Worm (Caenorhabditis elegans) whole organism, late embryonic: ENCODE measurements around the gene fat-2.

Experiments used
- C38D4.7 ChIP-seq: fragments of 200-800 bp; sonication (Bioruptor generic); optimal IDR thresholded peaks from 2 replicates; lab custom pipeline; 2018; ENCODE audit warnings: mild to moderate bottlenecking, missing genetic modification characterization, moderate library complexity, missing compliant biosample characterization
- K02D7.2 ChIP-seq: sonication (generic microtip); optimal IDR thresholded peaks from 2 replicates; lab custom pipeline; 2017; ENCODE audit warnings: mild to moderate bottlenecking, missing genetic modification characterization, missing compliant biosample characterization
- T23F11.4 ChIP-seq: fragments of 200-800 bp; sonication (Bioruptor generic); optimal IDR thresholded peaks from 2 replicates; lab custom pipeline; 2018; ENCODE audit warnings: mild to moderate bottlenecking, missing genetic modification characterization, missing compliant biosample characterization
- ama-1 ChIP-seq: fragments of 150-350 bp; optimal IDR thresholded peaks from 2 replicates; lab custom pipeline; 2014
- ceh-14 ChIP-seq: sonication (generic microtip); optimal IDR thresholded peaks from 2 replicates; lab custom pipeline; 2016; ENCODE audit warnings: missing genotype, missing genetic modification characterization, missing compliant biosample characterization
- ceh-19 ChIP-seq: fragments of 200-800 bp; sonication (Bioruptor generic); optimal IDR thresholded peaks from 2 replicates; lab custom pipeline; 2018; ENCODE audit warnings: mild to moderate bottlenecking, missing genetic modification characterization, missing compliant biosample characterization
- ceh-2 ChIP-seq: sonication (generic microtip); optimal IDR thresholded peaks from 2 replicates; lab custom pipeline; 2016; ENCODE audit warnings: missing genotype, missing genetic modification characterization, missing compliant biosample characterization
- ceh-22 ChIP-seq: sonication (generic microtip); optimal IDR thresholded peaks from 2 replicates; lab custom pipeline; 2017; ENCODE audit warnings: missing biosample characterization, missing genetic modification characterization
- ceh-24 ChIP-seq: sonication (generic microtip); optimal IDR thresholded peaks from 2 replicates; lab custom pipeline; 2016; ENCODE audit warnings: mild to moderate bottlenecking, missing genetic modification characterization, missing compliant biosample characterization
- ceh-34 ChIP-seq: sonication (generic microtip); optimal IDR thresholded peaks from 2 replicates; lab custom pipeline; 2016; ENCODE audit warnings: mild to moderate bottlenecking, missing genetic modification characterization, missing compliant biosample characterization
- ceh-48 ChIP-seq: sonication (generic microtip); optimal IDR thresholded peaks from 2 replicates; lab custom pipeline; 2016; ENCODE audit warnings: missing genetic modification characterization, inconsistent platforms, missing compliant biosample characterization
- ceh-9 ChIP-seq: sonication (generic microtip); optimal IDR thresholded peaks from 2 replicates; lab custom pipeline; 2016; ENCODE audit warnings: mild to moderate bottlenecking, missing genetic modification characterization, inconsistent platforms, missing compliant biosample characterization
- dmd-4 ChIP-seq: sonication (generic microtip); optimal IDR thresholded peaks from 2 replicates; lab custom pipeline; 2016; ENCODE audit warnings: borderline replicate concordance, missing genetic modification characterization, missing compliant biosample characterization
- elt-4 ChIP-seq: sonication (generic microtip); optimal IDR thresholded peaks from 2 replicates; lab custom pipeline; 2016; ENCODE audit warnings: missing genetic modification characterization, missing compliant biosample characterization
- fax-1 ChIP-seq: sonication (generic microtip); optimal IDR thresholded peaks from 2 replicates; lab custom pipeline; 2016; ENCODE audit warnings: missing genotype, missing genetic modification characterization, missing compliant biosample characterization
- fkh-6 ChIP-seq: sonication (generic microtip); optimal IDR thresholded peaks from 2 replicates; lab custom pipeline; 2016; ENCODE audit warnings: missing genetic modification characterization, missing compliant biosample characterization
- hlh-30 ChIP-seq: sonication (generic microtip); optimal IDR thresholded peaks from 2 replicates; lab custom pipeline; 2017; ENCODE audit warnings: antibody characterized with exemption, missing genetic modification characterization, missing compliant biosample characterization; ENCODE audit not compliant: insufficient read depth
- hlh-6 ChIP-seq: sonication (generic microtip); optimal IDR thresholded peaks from 2 replicates; lab custom pipeline; 2016; ENCODE audit warnings: missing genotype, missing genetic modification characterization, missing compliant biosample characterization
- lin-11 ChIP-seq: fragments of 200-800 bp; sonication (Bioruptor generic); optimal IDR thresholded peaks from 2 replicates; lab custom pipeline; 2018; ENCODE audit warnings: mild to moderate bottlenecking, missing genetic modification characterization, missing compliant biosample characterization
- nfya-1 ChIP-seq: sonication (generic microtip); optimal IDR thresholded peaks from 2 replicates; lab custom pipeline; 2017; ENCODE audit warnings: missing genetic modification characterization, mild to moderate bottlenecking, missing compliant biosample characterization, antibody characterized with exemption, moderate library complexity
- npax-4 ChIP-seq: sonication (generic microtip); optimal IDR thresholded peaks from 2 replicates; lab custom pipeline; 2016; ENCODE audit warnings: missing genetic modification characterization, missing compliant biosample characterization
- odd-2 ChIP-seq: sonication (generic microtip); optimal IDR thresholded peaks from 2 replicates; lab custom pipeline; 2017; ENCODE audit warnings: antibody characterized with exemption, mild to moderate bottlenecking, missing genetic modification characterization, missing compliant biosample characterization
- pag-3 ChIP-seq: sonication (generic microtip); optimal IDR thresholded peaks from 2 replicates; lab custom pipeline; 2016; ENCODE audit warnings: missing compliant biosample characterization, missing genetic modification characterization, borderline replicate concordance
- pat-9 ChIP-seq: fragments of 200-800 bp; sonication (Bioruptor generic); optimal IDR thresholded peaks from 2 replicates; lab custom pipeline; 2018; ENCODE audit warnings: mild to moderate bottlenecking, missing genetic modification characterization, moderate library complexity, missing compliant biosample characterization
- pha-2 ChIP-seq: sonication (generic microtip); optimal IDR thresholded peaks from 2 replicates; lab custom pipeline; 2017; ENCODE audit warnings: mild to moderate bottlenecking, missing genetic modification characterization, missing compliant biosample characterization
- pha-4 ChIP-seq: fragments of 150-350 bp; optimal IDR thresholded peaks from 2 replicates; lab custom pipeline; 2018; ENCODE audit warnings: missing biosample characterization, missing genetic modification reagents, missing genetic modification characterization
- pros-1 ChIP-seq: fragments of 150-350 bp; optimal IDR thresholded peaks from 2 replicates; lab custom pipeline; 2014; ENCODE audit warnings: missing biosample characterization, missing genetic modification reagents, missing genetic modification characterization
- sox-4 ChIP-seq: sonication (generic microtip); optimal IDR thresholded peaks from 2 replicates; lab custom pipeline; 2017; ENCODE audit warnings: mild to moderate bottlenecking, missing genetic modification characterization, inconsistent platforms, missing compliant biosample characterization
- unc-3 ChIP-seq, 2 experiments: fragments of 200-800 bp in 1 of 2; sonication (Bioruptor generic) in 1 of 2; sonication (generic microtip) in 1 of 2; conservative IDR thresholded peaks in 1 of 2; optimal IDR thresholded peaks in 1 of 2; 2 replicates each; pipeline versions ENCODE4 v1.3.6 to Lab custom; 2016 to 2022; ENCODE audit warnings: missing compliant biosample characterization in 2 of 2, missing genetic modification characterization in 2 of 2, missing genetic modification reagents in 1 of 2
- unc-55 ChIP-seq: sonication (generic microtip); optimal IDR thresholded peaks from 2 replicates; lab custom pipeline; 2017; ENCODE audit warnings: missing biosample characterization, missing genetic modification reagents, missing genetic modification characterization
- unc-86 ChIP-seq: sonication (generic microtip); optimal IDR thresholded peaks from 2 replicates; lab custom pipeline; 2016; ENCODE audit warnings: missing genetic modification characterization, missing compliant biosample characterization

fat-2 gene

DNA sequence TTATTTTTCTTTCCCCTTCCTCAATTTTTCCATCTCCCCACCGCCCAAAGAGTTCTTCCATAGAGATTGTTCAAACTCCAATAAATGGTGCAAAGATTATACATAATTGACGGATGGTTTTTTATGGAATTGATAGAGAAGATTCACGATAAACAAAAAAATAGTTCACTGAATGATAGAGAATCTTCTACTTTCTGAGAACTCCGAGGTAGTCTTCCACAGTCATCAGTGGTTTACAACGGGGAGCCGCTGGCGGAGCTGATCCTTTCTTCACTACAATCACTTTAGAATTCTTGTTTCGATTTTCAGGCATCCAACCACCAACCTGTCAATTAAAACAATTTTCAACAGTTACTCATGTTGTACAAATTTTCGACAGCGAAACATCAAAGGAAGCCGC lies 32.3 kb downstream of the fat-2 start:
- no peak for TF ChIP-seq ceh-19
- no peak for TF ChIP-seq T23F11.4 (GFP tag; lab: Kevin White, UChicago)
- TF ChIP-seq lin-11 (tag; lab: Kevin White, UChicago) = no peak
- no peak for TF ChIP-seq ceh-34 (tag; lab: Kevin White, UChicago)
- TF ChIP-seq unc-3 (GFP tag; conservative IDR thresholded peaks at IDR 0.05; lab: Robert Waterston, UW) = no peak
- no peak for TF ChIP-seq unc-3 (tag; optimal IDR thresholded peaks at IDR 0.05; lab: Kevin White, UChicago)
- no peak for TF ChIP-seq ceh-22 (tag; lab: Kevin White, UChicago)
- no peak for TF ChIP-seq ceh-24 (tag; lab: Kevin White, UChicago)
- TF ChIP-seq odd-2 (tag; lab: Kevin White, UChicago) = no peak

DNA sequence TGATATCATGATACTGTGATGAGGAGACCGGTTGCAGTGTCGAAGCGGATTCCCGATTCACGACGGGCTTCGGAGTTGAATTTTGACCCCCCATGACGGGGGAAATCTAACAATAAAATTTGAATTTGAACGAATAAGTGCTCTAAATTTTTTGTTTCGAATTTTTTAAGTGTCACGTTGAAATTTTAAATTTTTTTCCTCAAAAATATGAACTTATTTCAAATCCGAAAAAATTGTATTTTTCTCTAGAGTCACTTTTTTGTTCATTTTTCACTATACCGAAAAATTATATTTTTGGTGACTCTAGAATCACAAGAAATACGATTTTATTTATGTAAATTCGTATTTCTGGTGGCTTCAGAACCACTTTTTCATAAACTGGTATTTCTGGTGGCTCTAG lies 34.8 kb downstream of the fat-2 start, which contains the start of gene W02A2.8:
Gene W02A2.8, minus strand, starts transcription at position 101 of the 400 bp plus-strand sequence.
- TF ChIP-seq hlh-30 (tag; lab: Kevin White, UChicago) (no peak), ceh-14 (tag; lab: Kevin White, UChicago) (no peak), pha-4 (tag; lab: Kevin White, UChicago) (no peak), sox-4 (tag; lab: Kevin White, UChicago) (no peak), ceh-19 (no peak), ama-1 (lab: Kevin White, UChicago) (no peak), pros-1 (tag; lab: Kevin White, UChicago) (no peak), odd-2 (tag; lab: Kevin White, UChicago) (no peak), unc-55 (GFP tag; lab: Kevin White, UChicago) (no peak)

DNA sequence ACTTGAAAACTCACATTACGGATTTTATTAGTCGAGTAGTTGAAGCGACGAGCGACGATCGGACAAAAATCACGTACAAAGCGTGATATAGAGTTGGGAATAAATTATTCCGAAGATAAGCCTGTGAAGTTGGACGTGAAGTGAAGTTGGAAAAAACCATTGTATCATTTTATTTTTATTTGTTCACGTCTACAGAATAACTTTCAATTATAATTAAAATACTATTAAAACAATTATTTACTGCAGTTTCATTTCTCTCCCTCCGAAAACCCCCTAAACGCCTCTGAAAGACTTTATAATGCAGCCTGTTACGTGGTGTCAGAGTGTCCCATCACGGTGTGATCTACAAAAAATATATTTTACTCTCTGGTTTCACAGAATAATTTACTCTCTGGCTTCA lies 36.5 kb downstream of the fat-2 start, which contains the start of gene Y62E10A.3:
Gene Y62E10A.3, minus strand, starts transcription at position 101 of the 400 bp plus-strand sequence.
- TF ChIP-seq unc-86 (no peak), C38D4.7 (GFP tag; lab: Kevin White, UChicago) (no peak), ceh-22 (tag; lab: Kevin White, UChicago) (no peak), ceh-9 (tag; lab: Kevin White, UChicago) (no peak), nfya-1 (tag; lab: Kevin White, UChicago) (no peak), pha-4 (tag; lab: Kevin White, UChicago) (no peak), ama-1 (lab: Kevin White, UChicago) (no peak), ceh-34 (tag; lab: Kevin White, UChicago) (no peak), ceh-19 (no peak), ceh-24 (tag; lab: Kevin White, UChicago) (no peak), pat-9 (tag; lab: Kevin White, UChicago) (no peak), hlh-30 (tag; lab: Kevin White, UChicago) (no peak), pha-2 (tag; lab: Kevin White, UChicago) (no peak), pag-3 (tag; lab: Kevin White, UChicago) (no peak), dmd-4 (no peak), fkh-6 (tag; lab: Kevin White, UChicago) (no peak), T23F11.4 (GFP tag; lab: Kevin White, UChicago) (no peak), K02D7.2 (no peak), pros-1 (tag; lab: Kevin White, UChicago) (no peak), ceh-48 (tag; lab: Kevin White, UChicago) (no peak)

DNA sequence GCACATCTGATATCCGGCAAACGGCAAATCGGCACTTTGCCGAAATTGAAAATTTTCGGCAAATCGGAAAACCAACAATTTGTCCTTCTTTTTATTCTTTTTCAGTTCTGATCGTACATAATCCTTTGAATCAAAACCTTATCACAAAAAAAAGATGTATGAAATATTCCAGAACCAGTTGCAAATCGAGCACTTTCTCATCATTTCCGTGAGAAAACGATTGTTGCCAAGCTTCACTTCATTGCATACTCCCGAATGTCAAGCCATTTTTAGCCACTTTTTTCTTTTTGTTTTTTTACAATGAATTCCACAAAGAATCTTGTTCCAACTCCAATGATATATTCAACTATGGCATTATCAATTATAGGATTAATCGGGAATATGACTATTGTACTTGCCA lies 41.2 kb downstream of the fat-2 start, which contains the start of gene srsx-25:
Gene srsx-25, plus strand, starts transcription at position 301 of the 400 bp plus-strand sequence.
- no peak for TF ChIP-seq ceh-34 (tag; lab: Kevin White, UChicago)
- no peak for TF ChIP-seq ceh-2 (tag; lab: Kevin White, UChicago)
- no peak for TF ChIP-seq hlh-6
- TF ChIP-seq fax-1 = no peak

DNA sequence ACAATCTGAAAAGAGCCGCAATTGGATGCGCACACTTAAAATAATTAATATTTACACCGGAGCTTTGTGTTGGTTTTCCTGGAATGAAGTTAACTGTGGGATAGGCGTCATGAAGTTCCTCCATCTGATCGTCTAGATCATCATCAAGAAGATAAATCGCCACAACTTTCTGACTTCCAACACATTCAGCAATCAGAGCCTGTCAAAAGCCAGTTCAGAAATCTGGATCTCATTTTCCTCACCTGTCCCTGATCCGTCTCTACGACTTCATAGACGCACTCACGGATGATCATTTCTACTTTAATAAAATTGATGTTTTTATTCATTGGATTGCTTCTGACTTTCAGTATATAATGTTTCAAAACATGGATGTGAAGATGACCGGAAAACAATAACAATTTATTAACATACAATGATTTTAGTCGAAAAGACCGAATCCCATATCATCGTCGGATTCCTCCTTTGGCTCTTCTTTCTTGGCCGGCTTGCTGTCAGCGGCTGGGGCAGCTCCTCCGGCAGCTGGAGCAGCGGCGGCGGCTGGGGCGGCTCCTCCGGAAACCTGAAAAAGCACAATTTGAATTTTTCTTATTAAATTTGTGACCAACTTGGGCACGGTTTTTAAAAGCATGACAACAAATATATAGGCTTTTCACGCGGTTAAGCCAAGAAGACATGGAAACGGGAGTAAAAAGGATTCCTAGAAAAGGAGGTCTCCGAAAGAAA lies 45.6 kb downstream of the fat-2 start, which contains the start of gene agt-1:
Gene agt-1, minus strand, starts transcription at position 293 of the 723 bp plus-strand sequence.
- TF ChIP-seq C38D4.7 (GFP tag; lab: Kevin White, UChicago) = no peak
- no peak for TF ChIP-seq elt-4 (tag; lab: Kevin White, UChicago)
- TF ChIP-seq fkh-6 (tag; lab: Kevin White, UChicago) = no peak
- no peak for TF ChIP-seq npax-4 (tag; lab: Kevin White, UChicago)
